Fruit fly (Drosophila melanogaster) whole organism, pupa: ENCODE data around the gene p-cup.

Source experiments
- CG32121 ChIP-seq: fragments of 200-800 bp; sonication (Bioruptor generic); IDR thresholded peaks from 2 replicates; pipeline ENCODE4 v1.3.6; 2022; ENCODE audit warnings: missing biosample characterization, missing genetic modification characterization
- CG34367 ChIP-seq: fragments of 200-800 bp; sonication (Bioruptor generic); optimal IDR thresholded peaks from 2 replicates; lab custom pipeline; 2018; ENCODE audit warnings: missing biosample characterization, mild to moderate bottlenecking, missing genetic modification characterization
- CG8159 ChIP-seq: fragments of 200-800 bp; sonication (Bioruptor generic); optimal IDR thresholded peaks from 3 replicates; lab custom pipeline; 2018; ENCODE audit warnings: missing biosample characterization, mild to moderate bottlenecking, missing genetic modification characterization, moderate library complexity
- CG8301 ChIP-seq: fragments of 200-800 bp; sonication (Bioruptor generic); optimal IDR thresholded peaks from 2 replicates; lab custom pipeline; 2018; ENCODE audit warnings: missing biosample characterization, mild to moderate bottlenecking, missing genetic modification characterization
- Ets98B ChIP-seq: fragments of 200-800 bp; sonication (Bioruptor generic); IDR thresholded peaks from 2 replicates; pipeline ENCODE4 v1.3.6; 2022; ENCODE audit warnings: missing biosample characterization, missing genetic modification characterization
- Pif1A ChIP-seq: fragments of 200-800 bp; sonication (Bioruptor generic); optimal IDR thresholded peaks from 3 replicates; lab custom pipeline; 2016; ENCODE audit warnings: missing biosample characterization, missing genetic modification characterization
- Snoo ChIP-seq: fragments of 200-800 bp; sonication (Bioruptor generic); optimal IDR thresholded peaks from 3 replicates; lab custom pipeline; 2017; ENCODE audit warnings: missing biosample characterization, mild to moderate bottlenecking, missing genetic modification characterization, inconsistent platforms
- gl ChIP-seq: fragments of 200-800 bp; sonication (Bioruptor generic); optimal IDR thresholded peaks from 2 replicates; lab custom pipeline; 2018; ENCODE audit warnings: missing biosample characterization, mild to moderate bottlenecking, missing genetic modification characterization

DNA sequence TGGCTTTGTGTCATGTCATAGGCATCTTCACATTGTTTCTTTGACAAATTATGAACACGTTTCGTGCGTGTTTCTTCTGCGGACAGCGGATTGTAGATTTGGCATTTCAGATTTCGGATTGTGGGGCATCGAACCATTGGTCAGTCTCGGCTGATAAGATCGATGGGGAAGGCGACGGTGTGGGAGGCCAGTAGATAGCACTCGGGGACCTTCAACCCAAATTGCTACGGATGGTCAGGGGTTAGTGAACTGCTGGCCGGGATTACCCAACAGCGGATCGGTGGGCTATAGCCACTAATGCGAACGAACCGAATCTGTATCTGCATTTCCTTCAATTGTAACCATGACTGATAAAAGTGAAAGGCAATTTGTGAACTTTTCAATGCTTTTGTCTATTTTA is 41.9 kb upstream of the p-cup start:
- TF ChIP-seq CG8301 (no peak), Ets98B (GFP tag; lab: Robert Waterston, UW) (no peak), Snoo (tag; lab: Kevin White, UChicago) (no peak), gl (tag; lab: Kevin White, UChicago) (no peak), CG8159 (tag; lab: Kevin White, UChicago) (no peak), CG32121 (GFP tag; lab: Robert Waterston, UW) (no peak), CG34367 (tag; lab: Kevin White, UChicago) (no peak), Pif1A (no peak)
